Worm (Caenorhabditis elegans) whole organism, early embryonic: ENCODE results near the gene mix-1.

Experiments
- F13C5.2 ChIP-seq: sonication (generic microtip); optimal IDR thresholded peaks from 2 replicates; lab custom pipeline; 2017; ENCODE audit warnings: mild to moderate bottlenecking, missing genetic modification characterization, inconsistent platforms, missing compliant biosample characterization
- aly-1 ChIP-seq: sonication (generic microtip); optimal IDR thresholded peaks from 2 replicates; lab custom pipeline; 2016; ENCODE audit warnings: missing genetic modification characterization, missing compliant biosample characterization
- ama-1 ChIP-seq: fragments of 150-350 bp; optimal IDR thresholded peaks from 2 replicates; lab custom pipeline; 2014
- ceh-13 ChIP-seq: fragments of 200-800 bp; sonication (Bioruptor generic); optimal IDR thresholded peaks from 2 replicates; lab custom pipeline; 2018; ENCODE audit warnings: mild to moderate bottlenecking, missing genetic modification characterization, missing compliant biosample characterization
- ceh-36 ChIP-seq: sonication (generic microtip); optimal IDR thresholded peaks from 2 replicates; lab custom pipeline; 2016; ENCODE audit warnings: missing genetic modification characterization, inconsistent platforms, missing compliant biosample characterization
- flt-1 ChIP-seq: fragments of 200-800 bp; sonication (Bioruptor generic); IDR thresholded peaks from 2 replicates; pipeline ENCODE4 v1.3.6; 2022; ENCODE audit warnings: missing genetic modification characterization, missing compliant biosample characterization
- hmg-4 ChIP-seq: fragments of 200-800 bp; sonication (Bioruptor generic); optimal IDR thresholded peaks from 2 replicates; lab custom pipeline; 2018; ENCODE audit warnings: mild to moderate bottlenecking, missing genetic modification characterization, missing compliant biosample characterization
- hnd-1 ChIP-seq: sonication (generic microtip); optimal IDR thresholded peaks from 2 replicates; lab custom pipeline; 2016; ENCODE audit warnings: missing genetic modification characterization, missing compliant biosample characterization
- pes-1 ChIP-seq: fragments of 200-800 bp; sonication (Bioruptor generic); IDR thresholded peaks from 2 replicates; pipeline ENCODE4 v1.3.6; 2022; ENCODE audit warnings: missing genetic modification reagents, missing genetic modification characterization, missing compliant biosample characterization
- scrt-1 ChIP-seq: fragments of 200-800 bp; sonication (Bioruptor generic); IDR thresholded peaks from 2 replicates; pipeline ENCODE4 v1.3.6; 2022; ENCODE audit warnings: missing genetic modification characterization, missing compliant biosample characterization
- tbx-11 ChIP-seq: fragments of 200-800 bp; sonication (Bioruptor generic); IDR thresholded peaks from 2 replicates; pipeline ENCODE4 v1.3.6; 2022; ENCODE audit warnings: missing genetic modification characterization, missing compliant biosample characterization

- no peak for TF ChIP-seq ama-1 (lab: Kevin White, UChicago)
- no peak for TF ChIP-seq aly-1 (tag; lab: Kevin White, UChicago)
- TF ChIP-seq ceh-13: no peak
- TF ChIP-seq flt-1 (GFP tag; lab: Robert Waterston, UW): no peak
- no peak for TF ChIP-seq ceh-36 (tag; lab: Kevin White, UChicago)
- no peak for TF ChIP-seq scrt-1 (GFP tag; lab: Robert Waterston, UW)
- TF ChIP-seq hnd-1 (tag; lab: Kevin White, UChicago): no peak
- no peak for TF ChIP-seq hmg-4 (GFP tag; lab: Kevin White, UChicago)
- no peak for TF ChIP-seq F13C5.2 (tag; lab: Kevin White, UChicago)
- TF ChIP-seq pes-1: no peak
- no peak for TF ChIP-seq tbx-11 (GFP tag; lab: Robert Waterston, UW)
Measured at ce11 chrII:10873631-10874030, 49.6 kb downstream of the mix-1 start, which contains the start of gene orc-2.
